Fruit fly (Drosophila melanogaster) whole organism, embryonic: Measurements from ENCODE around the gene CG5937.

Source experiments
- Bgb ChIP-seq: fragments of 200-800 bp; sonication (Bioruptor generic); IDR thresholded peaks from 2 replicates; pipeline ENCODE4 v1.3.6; 2022; ENCODE audit warnings: missing biosample characterization, missing genetic modification characterization; ENCODE audit not compliant: partially characterized antibody
- CG12071 ChIP-seq: fragments of 200-800 bp; sonication (Bioruptor generic); optimal IDR thresholded peaks from 3 replicates; lab custom pipeline; 2018; ENCODE audit warnings: missing biosample characterization, mild to moderate bottlenecking, missing genetic modification characterization
- CG12659 ChIP-seq: fragments of 200-800 bp; sonication (Bioruptor generic); optimal IDR thresholded peaks from 3 replicates; lab custom pipeline; 2017; ENCODE audit warnings: mild to moderate bottlenecking, missing biosample characterization, missing genetic modification reagents, missing genetic modification characterization
- CG13424 ChIP-seq: fragments of 200-800 bp; sonication (Bioruptor generic); optimal IDR thresholded peaks from 2 replicates; lab custom pipeline; 2019; ENCODE audit warnings: missing biosample characterization, mild to moderate bottlenecking, missing genetic modification characterization, moderate library complexity
- CG13775 ChIP-seq: fragments of 200-800 bp; sonication (Bioruptor generic); optimal IDR thresholded peaks from 3 replicates; lab custom pipeline; 2017; ENCODE audit warnings: missing biosample characterization, mild to moderate bottlenecking, missing genetic modification characterization
- CG15479 ChIP-seq: fragments of 200-800 bp; sonication (Bioruptor generic); optimal IDR thresholded peaks from 3 replicates; lab custom pipeline; 2019; ENCODE audit warnings: missing biosample characterization, mild to moderate bottlenecking, missing genetic modification characterization, moderate library complexity
- CG16813 ChIP-seq: fragments of 200-800 bp; sonication (Bioruptor generic); IDR thresholded peaks from 3 replicates; pipeline ENCODE4 v1.3.6; 2022; ENCODE audit warnings: missing biosample characterization, missing genetic modification characterization; ENCODE audit not compliant: partially characterized antibody
- CG17829 ChIP-seq: fragments of 200-800 bp; optimal IDR thresholded peaks from 2 replicates; lab custom pipeline; 2019; ENCODE audit warnings: missing biosample characterization, mild to moderate bottlenecking, missing genetic modification characterization, moderate library complexity
- CG2678 ChIP-seq: fragments of 200-800 bp; sonication (Bioruptor generic); optimal IDR thresholded peaks from 3 replicates; lab custom pipeline; 2019; ENCODE audit warnings: missing biosample characterization, mild to moderate bottlenecking, missing genetic modification characterization, moderate library complexity
- CG31224 ChIP-seq: fragments of 200-800 bp; sonication (Bioruptor generic); IDR thresholded peaks from 2 replicates; pipeline ENCODE4 v1.3.6; 2022; ENCODE audit warnings: missing biosample characterization, missing genetic modification characterization
- CG3726 ChIP-seq: fragments of 200-800 bp; sonication (Bioruptor generic); IDR thresholded peaks from 3 replicates; pipeline ENCODE4, ENCODE4 v1.3.6; 2022; ENCODE audit warnings: missing biosample characterization, missing genetic modification characterization
- CG5245 ChIP-seq: fragments of 200-800 bp; sonication (Bioruptor generic); optimal IDR thresholded peaks from 3 replicates; lab custom pipeline; 2016; ENCODE audit warnings: missing biosample characterization, missing genetic modification characterization
- CG6272 ChIP-seq: fragments of 200-800 bp; sonication (Bioruptor generic); IDR thresholded peaks from 2 replicates; pipeline ENCODE4 v1.3.6; 2022; ENCODE audit warnings: missing biosample characterization, missing genetic modification characterization
- CG7372 ChIP-seq: fragments of 200-800 bp; sonication (Bioruptor generic); IDR thresholded peaks from 2 replicates; pipeline ENCODE4 v1.3.6; 2022; ENCODE audit warnings: missing biosample characterization, missing genetic modification characterization
- CG7928 ChIP-seq: fragments of 200-800 bp; sonication (Bioruptor generic); optimal IDR thresholded peaks from 2 replicates; lab custom pipeline; 2017; ENCODE audit warnings: missing biosample characterization, mild to moderate bottlenecking, missing genetic modification characterization
- Doc2 ChIP-seq: fragments of 200-800 bp; sonication (Bioruptor generic); IDR thresholded peaks from 2 replicates; pipeline ENCODE4 v1.3.6; 2022; ENCODE audit warnings: missing biosample characterization, missing genetic modification characterization
- H2.0 ChIP-seq: fragments of 200-800 bp; sonication (Bioruptor generic); IDR thresholded peaks from 2 replicates; pipeline ENCODE4 v1.3.6; 2022; ENCODE audit warnings: missing biosample characterization, missing genetic modification characterization
- Hand ChIP-seq: fragments of 200-800 bp; sonication (Bioruptor generic); optimal IDR thresholded peaks from 2 replicates; lab custom pipeline; 2017; ENCODE audit warnings: mild to moderate bottlenecking, missing biosample characterization, missing genetic modification reagents, missing genetic modification characterization
- Hr51 ChIP-seq, 2 experiments: fragments of 200-800 bp; sonication (Bioruptor generic); optimal IDR thresholded peaks; 2 replicates in 1 of 2; 3 replicates in 1 of 2; lab custom pipeline; 2016 to 2018; ENCODE audit warnings: missing biosample characterization in 2 of 2, missing genetic modification characterization in 2 of 2, mild to moderate bottlenecking in 1 of 2, moderate library complexity in 1 of 2
- Mes4 ChIP-seq: fragments of 200-800 bp; sonication (Bioruptor generic); optimal IDR thresholded peaks from 2 replicates; lab custom pipeline; 2016; ENCODE audit warnings: missing biosample characterization, missing genetic modification characterization
- Mrtf ChIP-seq: fragments of 200-800 bp; sonication (Bioruptor generic); IDR thresholded peaks from 3 replicates; pipeline ENCODE4 v1.3.6; 2022; ENCODE audit warnings: missing biosample characterization, missing genetic modification characterization
- Neu2 ChIP-seq: fragments of 200-800 bp; sonication (Bioruptor generic); optimal IDR thresholded peaks from 3 replicates; lab custom pipeline; 2016; ENCODE audit warnings: missing biosample characterization, missing genetic modification characterization, borderline replicate concordance
- Oli ChIP-seq: fragments of 200-800 bp; sonication (Bioruptor generic); optimal IDR thresholded peaks from 2 replicates; lab custom pipeline; 2018; ENCODE audit warnings: missing biosample characterization, mild to moderate bottlenecking, missing genetic modification characterization, moderate library complexity
- Pdp1 ChIP-seq, 2 experiments: fragments of 200-800 bp; sonication (Bioruptor generic); optimal IDR thresholded peaks; 3 replicates each; lab custom pipeline; 2016; ENCODE audit warnings: missing biosample characterization in 2 of 2, missing genetic modification characterization in 2 of 2, mild to moderate bottlenecking in 1 of 2, moderate library complexity in 1 of 2
- TFAM ChIP-seq: fragments of 200-800 bp; sonication (Bioruptor generic); optimal IDR thresholded peaks from 2 replicates; lab custom pipeline; 2017; ENCODE audit warnings: missing biosample characterization, missing genetic modification characterization, inconsistent platforms
- ase ChIP-seq: fragments of 200-800 bp; sonication (Bioruptor generic); IDR thresholded peaks from 3 replicates; pipeline ENCODE4 v1.3.6; 2022; ENCODE audit warnings: missing biosample characterization, missing genetic modification characterization
- bsh ChIP-seq, 2 experiments: fragments of 200-800 bp; sonication (Bioruptor generic); optimal IDR thresholded peaks; 2 replicates each; lab custom pipeline; 2017 to 2018; ENCODE audit warnings: mild to moderate bottlenecking in 2 of 2, missing biosample characterization in 2 of 2, missing genetic modification characterization in 2 of 2, moderate library complexity in 1 of 2
- chinmo ChIP-seq: fragments of 200-800 bp; sonication (Bioruptor generic); IDR thresholded peaks from 4 replicates; pipeline ENCODE4 v1.3.6; 2022; ENCODE audit warnings: missing biosample characterization, missing genetic modification characterization; ENCODE audit not compliant: partially characterized antibody
- ci ChIP-seq: fragments of 200-800 bp; sonication (Bioruptor generic); IDR thresholded peaks from 3 replicates; pipeline ENCODE4 v1.3.6; 2022; ENCODE audit warnings: missing biosample characterization, missing genetic modification characterization
- dmrt99B ChIP-seq: fragments of 200-800 bp; sonication (Bioruptor generic); optimal IDR thresholded peaks from 2 replicates; lab custom pipeline; 2018; ENCODE audit warnings: missing biosample characterization, mild to moderate bottlenecking, missing genetic modification characterization, moderate library complexity
- ems ChIP-seq: fragments of 200-800 bp; sonication (Bioruptor generic); optimal IDR thresholded peaks from 3 replicates; lab custom pipeline; 2016; ENCODE audit warnings: missing biosample characterization, missing genetic modification characterization
- exex ChIP-seq: fragments of 200-800 bp; sonication (Bioruptor generic); optimal IDR thresholded peaks from 4 replicates; lab custom pipeline; 2018; ENCODE audit warnings: missing biosample characterization, mild to moderate bottlenecking, missing genetic modification characterization, moderate library complexity
- gem ChIP-seq: fragments of 200-800 bp; sonication (Bioruptor generic); optimal IDR thresholded peaks from 2 replicates; lab custom pipeline; 2019; ENCODE audit warnings: missing biosample characterization, mild to moderate bottlenecking, missing genetic modification characterization, moderate library complexity
- gsb ChIP-seq: fragments of 200-800 bp; sonication (Bioruptor generic); IDR thresholded peaks from 2 replicates; pipeline ENCODE4 v1.3.6; 2022; ENCODE audit warnings: missing biosample characterization, missing genetic modification characterization
- hb ChIP-seq: fragments of 200-800 bp; sonication (Bioruptor generic); IDR thresholded peaks from 3 replicates; pipeline ENCODE4 v1.3.6; 2022; ENCODE audit warnings: missing biosample characterization, missing genetic modification characterization; ENCODE audit not compliant: partially characterized antibody
- her ChIP-seq: fragments of 200-800 bp; sonication (Bioruptor generic); optimal IDR thresholded peaks from 2 replicates; lab custom pipeline; 2016; ENCODE audit warnings: missing biosample characterization, missing genetic modification characterization
- hkb ChIP-seq, 2 experiments: fragments of 200-800 bp in 1 of 2; fragments of >200 bp in 1 of 2; sonication (Bioruptor generic) in 1 of 2; IDR thresholded peaks in 1 of 2; optimal IDR thresholded peaks in 1 of 2; 2 replicates each; pipeline versions ENCODE4 v1.3.6 to Lab custom; 2017 to 2022; ENCODE audit warnings: missing biosample characterization in 1 of 2, missing genetic modification characterization in 1 of 2
- knrl ChIP-seq: fragments of 200-800 bp; sonication (Bioruptor generic); IDR thresholded peaks from 3 replicates; pipeline ENCODE4 v1.3.6; 2022; ENCODE audit warnings: missing biosample characterization, missing genetic modification characterization; ENCODE audit not compliant: partially characterized antibody
- lola ChIP-seq, 3 experiments: fragments of >200 bp in 2 of 3; fragments of 200-800 bp in 1 of 3; sonication (Bioruptor generic) in 1 of 3; optimal IDR thresholded peaks; 2 replicates each; lab custom pipeline; 2017 to 2019; ENCODE audit warnings: missing biosample characterization in 3 of 3, missing genetic modification characterization in 3 of 3, mild to moderate bottlenecking in 1 of 3, moderate library complexity in 1 of 3
- mam ChIP-seq: fragments of 200-800 bp; sonication (Bioruptor generic); optimal IDR thresholded peaks from 3 replicates; lab custom pipeline; 2016; ENCODE audit warnings: missing biosample characterization, missing genetic modification characterization
- otp ChIP-seq: fragments of 200-800 bp; sonication (Bioruptor generic); IDR thresholded peaks from 3 replicates; pipeline ENCODE4, ENCODE4 v1.3.6; 2022; ENCODE audit warnings: missing biosample characterization, missing genetic modification characterization
- sc ChIP-seq, 3 experiments: fragments of >200 bp in 2 of 3; fragments of 200-800 bp in 1 of 3; sonication (Bioruptor generic) in 1 of 3; optimal IDR thresholded peaks; 2 replicates in 2 of 3; 3 replicates in 1 of 3; lab custom pipeline; 2017; ENCODE audit warnings: mild to moderate bottlenecking in 1 of 3, missing biosample characterization in 1 of 3, missing genetic modification characterization in 1 of 3, missing genetic modification reagents in 1 of 3
- seq ChIP-seq: fragments of 200-800 bp; sonication (Bioruptor generic); IDR thresholded peaks from 2 replicates; pipeline ENCODE4 v1.3.6; 2022; ENCODE audit warnings: missing biosample characterization, missing genetic modification characterization
- sisA ChIP-seq: fragments of 200-800 bp; sonication (Bioruptor generic); IDR thresholded peaks from 2 replicates; pipeline ENCODE4 v1.3.6; 2022; ENCODE audit warnings: missing biosample characterization, missing genetic modification characterization
- stc ChIP-seq: fragments of 200-800 bp; sonication (Bioruptor generic); IDR thresholded peaks from 2 replicates; pipeline ENCODE4 v1.3.6; 2022; ENCODE audit warnings: missing biosample characterization, missing genetic modification characterization
- tll ChIP-seq, 2 experiments: fragments of 200-800 bp in 1 of 2; fragments of >200 bp in 1 of 2; sonication (Bioruptor generic) in 1 of 2; optimal IDR thresholded peaks; 2 replicates each; lab custom pipeline; 2017 to 2019; ENCODE audit warnings: missing biosample characterization in 2 of 2, missing genetic modification characterization in 2 of 2, mild to moderate bottlenecking in 1 of 2, moderate library complexity in 1 of 2

The CG5937 gene

dm6 chrX:5992767-5993325, 47.0 kb upstream of the CG5937 start (continued):
- no peak for TF ChIP-seq seq (GFP tag; lab: Robert Waterston, UW)
- no peak for TF ChIP-seq CG12659 (GFP tag; lab: Kevin White, UChicago)
- TF ChIP-seq chinmo (GFP tag; lab: Robert Waterston, UW) = 0 out of 4 replicates have a peak, but pooled peaks have one; percentile 9
- TF ChIP-seq ems (GFP tag; lab: Kevin White, UChicago) = no peak
- TF ChIP-seq Bgb = no peak
- TF ChIP-seq CG16813 = no peak
- TF ChIP-seq Doc2 (GFP tag; lab: Robert Waterston, UW) = no peak

DNA sequence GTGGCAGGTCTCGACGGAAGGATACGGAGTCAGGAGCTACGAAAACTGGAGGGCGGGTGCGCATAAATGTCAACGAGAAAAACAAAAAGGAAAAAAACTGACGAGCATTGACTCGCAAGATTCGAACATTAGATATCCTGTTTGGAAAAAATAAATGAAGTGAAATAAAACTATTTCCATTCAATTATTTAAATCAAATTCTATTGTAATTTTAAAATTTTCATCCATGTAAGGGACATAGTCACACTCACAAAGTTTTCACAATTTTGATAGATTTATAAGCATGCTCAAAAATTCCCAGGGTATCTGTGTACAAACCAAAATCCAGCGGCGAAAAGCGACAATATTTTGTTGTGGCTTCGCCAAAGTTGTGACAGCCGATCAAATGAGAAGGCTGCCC, 43.9 kb upstream of the CG5937 start:
- TF ChIP-seq CG13775 (GFP tag; lab: Kevin White, UChicago) (peak; percentile 27), Hand (GFP tag; lab: Kevin White, UChicago) (no peak), Hr51 (GFP tag; optimal IDR thresholded peaks at IDR 0.05; lab: Kevin White, UChicago) (peak in 1 of 2 experiments; percentile 6), CG12071 (no peak), ase (no peak), exex (tag; lab: Kevin White, UChicago) (no peak), stc (GFP tag; lab: Robert Waterston, UW) (no peak), Neu2 (no peak), CG13424 (tag; lab: Kevin White, UChicago) (peak; percentile 8), sc (optimal IDR thresholded peaks at IDR 0.05; lab: Kevin White, UChicago) (no peak), sc (GFP tag; optimal IDR thresholded peaks at IDR 0.05; lab: Kevin White, UChicago) (no peak), tll (GFP tag; optimal IDR thresholded peaks at IDR 0.05; lab: Kevin White, UChicago) (no peak), mam (GFP tag; lab: Kevin White, UChicago) (no peak), CG7372 (no peak), CG15479 (no peak), dmrt99B (tag; lab: Kevin White, UChicago) (peak; percentile 34), CG5245 (GFP tag; lab: Kevin White, UChicago) (peak; percentile 9), sisA (GFP tag; lab: Robert Waterston, UW) (peak; percentile 35; the same call in 1 of the 2 replicates), ci (GFP tag; lab: Robert Waterston, UW) (0 out of 3 replicates have a peak, but pooled peaks have one; percentile 8), Pdp1 (GFP tag; optimal IDR thresholded peaks at IDR 0.05; lab: Kevin White, UChicago) (no peak), CG2678 (tag; lab: Kevin White, UChicago) (peak; percentile 26), TFAM (GFP tag; lab: Kevin White, UChicago) (no peak), Mes4 (GFP tag; lab: Kevin White, UChicago) (no peak), otp (no peak), CG3726 (GFP tag; lab: Robert Waterston, UW) (no peak), gem (tag; lab: Kevin White, UChicago) (peak; percentile 65), CG31224 (0 out of 2 replicates have a peak, but pooled peaks have one; percentile 7), hb (GFP tag; lab: Robert Waterston, UW) (no peak), CG17829 (peak; percentile 21), H2.0 (GFP tag; lab: Robert Waterston, UW) (peak; percentile 48; the same call in 1 of the 2 replicates), knrl (GFP tag; lab: Robert Waterston, UW) (no peak), hkb (optimal IDR thresholded peaks at IDR 0.05; lab: Kevin White, UChicago) (no peak), hkb (GFP tag; IDR thresholded peaks at IDR 0.05; lab: Robert Waterston, UW) (peak; percentile 63), her (no peak), lola (GFP tag; optimal IDR thresholded peaks at IDR 0.05; lab: Kevin White, UChicago) (peak in 1 of 3 experiments; percentile 27), Oli (tag; lab: Kevin White, UChicago) (peak; percentile 11), Mrtf (no peak), CG7928 (GFP tag; lab: Kevin White, UChicago) (no peak), CG6272 (GFP tag; lab: Robert Waterston, UW) (no peak), bsh (GFP tag; optimal IDR thresholded peaks at IDR 0.05; lab: Kevin White, UChicago) (peak in 1 of 2 experiments; percentile 54), gsb (GFP tag; lab: Robert Waterston, UW) (no peak)
